Fruit fly (Drosophila melanogaster) S2 (cell line): ENCODE data around the gene dhd.

ENCODE experiments used
- CG8478 ChIP-seq: fragments of >200 bp; optimal IDR thresholded peaks from 2 replicates; lab custom pipeline; 2018
- CTCF ChIP-seq, 2 experiments: fragments of >200 bp; optimal IDR thresholded peaks; 2 replicates each; lab custom pipeline; 2018

The dhd gene

dm6 chrX:5332259-5332862 lies 20.4 kb downstream of the dhd start, which contains the start of gene CanB:
TSS of gene CanB (plus strand) at chrX:5332499.
- TF ChIP-seq CG8478 (lab: Kevin White, UChicago) (no peak), CTCF (optimal IDR thresholded peaks at IDR 0.05; lab: Kevin White, UChicago) (peak in 1 of 2 experiments; percentile 4)

DNA sequence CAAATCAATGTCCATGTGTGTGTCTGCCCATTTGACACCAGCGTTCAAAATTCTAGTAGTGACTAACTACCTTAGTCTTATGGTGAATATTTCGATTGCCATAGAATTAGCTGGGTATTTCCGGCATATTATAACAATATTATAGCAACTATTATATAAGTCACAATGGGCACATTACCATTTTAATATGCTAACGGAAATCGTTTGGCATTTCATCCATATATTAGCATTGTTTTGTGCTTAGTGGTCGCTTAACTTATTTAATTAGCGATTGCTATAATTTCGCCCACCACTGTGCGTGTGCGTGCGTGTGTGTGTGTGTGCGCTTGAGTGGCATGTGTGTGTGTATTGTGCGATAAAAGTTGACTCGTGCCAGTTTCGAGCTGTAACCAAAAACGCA lies 24.8 kb downstream of the dhd start:
- TF ChIP-seq CG8478 (lab: Kevin White, UChicago) (no peak), CTCF (optimal IDR thresholded peaks at IDR 0.05; lab: Kevin White, UChicago) (no peak)

- TF ChIP-seq CG8478 (lab: Kevin White, UChicago) = no peak
- no peak for TF ChIP-seq CTCF (optimal IDR thresholded peaks at IDR 0.05; lab: Kevin White, UChicago)
Measured at dm6 chrX:5337316-5337715, 25.3 kb downstream of the dhd start.

DNA sequence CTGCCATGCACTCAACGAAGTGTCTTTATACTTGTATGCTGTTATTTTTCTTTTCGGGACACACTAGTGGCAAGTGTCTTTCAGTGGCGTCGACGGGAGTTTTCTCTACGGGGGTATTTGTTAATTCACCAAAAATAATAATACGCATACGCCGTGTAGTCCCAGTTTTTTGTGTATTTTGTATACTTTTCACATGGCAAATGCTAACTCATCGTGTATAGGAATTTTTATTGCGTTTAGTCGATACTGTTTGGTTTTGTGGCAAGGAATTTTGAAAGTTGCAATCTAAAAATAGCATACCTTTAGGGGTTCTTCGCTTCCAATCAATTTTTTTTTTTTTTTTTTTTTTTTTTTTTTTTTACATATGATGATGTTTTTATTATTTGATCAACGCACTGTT lies 26.5 kb downstream of the dhd start:
- TF ChIP-seq CTCF (optimal IDR thresholded peaks at IDR 0.05; lab: Kevin White, UChicago) (no peak), CG8478 (lab: Kevin White, UChicago) (no peak)

dm6 chrX:5339970-5340369 lies 28.0 kb downstream of the dhd start, which contains the start of gene SK:
TSS of gene SK (plus strand) at chrX:5340236.
- TF ChIP-seq CTCF (optimal IDR thresholded peaks at IDR 0.05; lab: Kevin White, UChicago) = no peak
- TF ChIP-seq CG8478 (lab: Kevin White, UChicago) = no peak

dm6 chrX:5349899-5350575 lies 38.1 kb downstream of the dhd start:
- TF ChIP-seq CG8478 (lab: Kevin White, UChicago) = no peak
- no peak for TF ChIP-seq CTCF (optimal IDR thresholded peaks at IDR 0.05; lab: Kevin White, UChicago)

- TF ChIP-seq CG8478 (lab: Kevin White, UChicago) = no peak
Measured at dm6 chrX:5357035-5357434, 45.1 kb downstream of the dhd start.

DNA sequence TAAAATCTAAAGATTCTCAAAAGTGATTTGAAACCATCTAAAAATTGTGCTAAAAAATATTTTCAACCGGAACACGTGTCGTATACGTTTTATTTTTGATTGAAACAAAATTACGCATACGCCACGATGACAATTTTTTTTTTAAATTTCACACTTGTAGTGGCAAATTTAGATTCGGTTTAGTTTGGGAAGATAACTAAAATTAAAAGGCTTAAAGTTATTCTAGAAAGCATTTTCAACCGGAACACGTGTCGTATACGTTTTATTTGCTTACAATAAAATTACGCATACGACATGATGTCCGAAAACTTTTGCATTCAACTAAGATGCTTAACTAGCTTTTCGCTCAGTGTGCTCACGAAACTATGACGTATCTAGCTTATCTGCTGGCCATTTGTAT lies 46.8 kb downstream of the dhd start:
- TF ChIP-seq CTCF (optimal IDR thresholded peaks at IDR 0.05; lab: Kevin White, UChicago) = no peak
- no peak for TF ChIP-seq CG8478 (lab: Kevin White, UChicago)
